Fruit fly (Drosophila melanogaster) whole organism, prepupa: ENCODE results near the gene CG14624.

ENCODE experiments used
- Blimp-1 ChIP-seq: fragments of 200-800 bp; sonication (Bioruptor generic); optimal IDR thresholded peaks from 3 replicates; lab custom pipeline; 2017; ENCODE audit warnings: missing biosample characterization, missing genetic modification characterization, mild to moderate bottlenecking, moderate library complexity, missing genetic modification reagents
- CG10631 ChIP-seq: fragments of 200-800 bp; sonication (Bioruptor generic); optimal IDR thresholded peaks from 2 replicates; lab custom pipeline; 2016; ENCODE audit warnings: missing biosample characterization, missing genetic modification characterization
- CG10669 ChIP-seq: fragments of 200-800 bp; sonication (Bioruptor generic); optimal IDR thresholded peaks from 3 replicates; lab custom pipeline; 2018; ENCODE audit warnings: missing biosample characterization, mild to moderate bottlenecking, missing genetic modification characterization, moderate library complexity
- CG11294 ChIP-seq: fragments of 200-800 bp; sonication (Bioruptor generic); IDR thresholded peaks from 2 replicates; pipeline ENCODE4 v1.3.6; 2022; ENCODE audit warnings: missing biosample characterization, missing genetic modification characterization
- CG11762 ChIP-seq: fragments of 200-800 bp; sonication (Bioruptor generic); optimal IDR thresholded peaks from 3 replicates; lab custom pipeline; 2016; ENCODE audit warnings: missing biosample characterization, missing genetic modification characterization; ENCODE audit not compliant: insufficient read depth
- CG11902 ChIP-seq: fragments of 200-800 bp; sonication (Bioruptor generic); optimal IDR thresholded peaks from 3 replicates; lab custom pipeline; 2016; ENCODE audit warnings: missing biosample characterization, missing genetic modification characterization
- CG15336 ChIP-seq: fragments of 200-800 bp; sonication (Bioruptor generic); IDR thresholded peaks from 2 replicates; pipeline ENCODE4 v1.3.6; 2022; ENCODE audit warnings: missing biosample characterization, missing genetic modification characterization
- CG16779 ChIP-seq: fragments of 200-800 bp; sonication (Bioruptor generic); optimal IDR thresholded peaks from 3 replicates; lab custom pipeline; 2017; ENCODE audit warnings: missing biosample characterization, mild to moderate bottlenecking, missing genetic modification characterization
- CG3032 ChIP-seq: fragments of 200-800 bp; optimal IDR thresholded peaks from 2 replicates; lab custom pipeline; 2019; ENCODE audit warnings: missing biosample characterization, mild to moderate bottlenecking, missing genetic modification characterization, moderate library complexity
- CG34406 ChIP-seq: fragments of 200-800 bp; sonication (Bioruptor generic); optimal IDR thresholded peaks from 3 replicates; lab custom pipeline; 2016; ENCODE audit warnings: missing biosample characterization, missing genetic modification characterization
- CG4318 ChIP-seq: fragments of 200-800 bp; sonication (Bioruptor generic); optimal IDR thresholded peaks from 3 replicates; lab custom pipeline; 2017; ENCODE audit warnings: missing biosample characterization, mild to moderate bottlenecking, missing genetic modification characterization
- CG6163 ChIP-seq: fragments of 200-800 bp; sonication (Bioruptor generic); IDR thresholded peaks from 3 replicates; pipeline ENCODE4 v1.3.6; 2022; ENCODE audit warnings: missing biosample characterization, missing genetic modification characterization
- CG6792 ChIP-seq: fragments of 200-800 bp; sonication (Bioruptor generic); optimal IDR thresholded peaks from 3 replicates; lab custom pipeline; 2016; ENCODE audit warnings: missing biosample characterization, missing genetic modification characterization
- CG6854 ChIP-seq: fragments of 200-800 bp; sonication (Bioruptor generic); optimal IDR thresholded peaks from 2 replicates; lab custom pipeline; 2017; ENCODE audit warnings: missing biosample characterization, mild to moderate bottlenecking, missing genetic modification characterization
- CG7368 ChIP-seq: fragments of 200-800 bp; sonication (Bioruptor generic); optimal IDR thresholded peaks from 3 replicates; lab custom pipeline; 2016; ENCODE audit warnings: missing biosample characterization, missing genetic modification characterization
- CG8119 ChIP-seq: fragments of 200-800 bp; sonication (Bioruptor generic); IDR thresholded peaks from 3 replicates; pipeline ENCODE4 v1.3.6; 2022; ENCODE audit warnings: missing biosample characterization, missing genetic modification characterization
- CG8319 ChIP-seq: fragments of 200-800 bp; sonication (Bioruptor generic); optimal IDR thresholded peaks from 3 replicates; lab custom pipeline; 2016; ENCODE audit warnings: missing biosample characterization, missing genetic modification characterization
- CG8632 ChIP-seq: fragments of 200-800 bp; sonication (Bioruptor generic); optimal IDR thresholded peaks from 3 replicates; lab custom pipeline; 2016; ENCODE audit warnings: missing biosample characterization, missing genetic modification characterization
- Eip75B ChIP-seq: fragments of 200-800 bp; sonication (Bioruptor generic); optimal IDR thresholded peaks from 3 replicates; lab custom pipeline; 2016; ENCODE audit warnings: missing biosample characterization, missing genetic modification characterization
- Eip78C ChIP-seq: fragments of 200-800 bp; sonication (Bioruptor generic); peaks from one replicate; lab custom pipeline; 2016; ENCODE audit warnings: missing biosample characterization, missing genetic modification characterization
- Eip93F ChIP-seq: fragments of 200-800 bp; sonication (Bioruptor generic); optimal IDR thresholded peaks from 2 replicates; lab custom pipeline; 2016; ENCODE audit warnings: missing biosample characterization, mild to moderate bottlenecking, missing genetic modification characterization
- Ets21C ChIP-seq: fragments of 200-800 bp; sonication (Bioruptor generic); optimal IDR thresholded peaks from 3 replicates; lab custom pipeline; 2016; ENCODE audit warnings: missing biosample characterization, missing genetic modification characterization
- Ets96B ChIP-seq: fragments of 200-800 bp; optimal IDR thresholded peaks from 2 replicates; lab custom pipeline; 2019; ENCODE audit warnings: missing biosample characterization, mild to moderate bottlenecking, missing genetic modification characterization, moderate library complexity
- Gug ChIP-seq: fragments of 200-800 bp; sonication (Bioruptor generic); IDR thresholded peaks from 2 replicates; pipeline ENCODE4 v1.3.6; 2022; ENCODE audit warnings: missing biosample characterization, missing genetic modification characterization
- Hr38 ChIP-seq: sonication (Bioruptor generic); optimal IDR thresholded peaks from 2 replicates; lab custom pipeline; 2016; ENCODE audit warnings: missing biosample characterization, missing genetic modification characterization
- Hr39 ChIP-seq: fragments of 200-800 bp; sonication (Bioruptor generic); optimal IDR thresholded peaks from 2 replicates; lab custom pipeline; 2016; ENCODE audit warnings: missing biosample characterization, missing genetic modification characterization
- Hr4 ChIP-seq: fragments of 200-800 bp; sonication (Bioruptor generic); optimal IDR thresholded peaks from 3 replicates; lab custom pipeline; 2016; ENCODE audit warnings: missing biosample characterization, missing genetic modification characterization
- Met ChIP-seq: fragments of 200-800 bp; sonication (Bioruptor generic); optimal IDR thresholded peaks from 3 replicates; lab custom pipeline; 2016; ENCODE audit warnings: missing biosample characterization, missing genetic modification characterization
- OdsH ChIP-seq: fragments of 200-800 bp; sonication (Bioruptor generic); optimal IDR thresholded peaks from 3 replicates; lab custom pipeline; 2016; ENCODE audit warnings: missing biosample characterization, missing genetic modification characterization
- Smox ChIP-seq: fragments of 200-800 bp; sonication (Bioruptor generic); optimal IDR thresholded peaks from 3 replicates; lab custom pipeline; 2016; ENCODE audit warnings: missing biosample characterization, missing genetic modification characterization
- Sox102F ChIP-seq: fragments of 200-800 bp; sonication (Bioruptor generic); optimal IDR thresholded peaks from 2 replicates; lab custom pipeline; 2016; ENCODE audit warnings: missing biosample characterization, mild to moderate bottlenecking, missing genetic modification characterization
- Sox14 ChIP-seq: fragments of 200-800 bp; sonication (Bioruptor generic); optimal IDR thresholded peaks from 3 replicates; lab custom pipeline; 2016; ENCODE audit warnings: missing biosample characterization, missing genetic modification characterization
- achi ChIP-seq: fragments of 200-800 bp; sonication (Bioruptor generic); optimal IDR thresholded peaks from 3 replicates; lab custom pipeline; 2016; ENCODE audit warnings: missing biosample characterization, missing genetic modification characterization
- acj6 ChIP-seq: fragments of 200-800 bp; sonication (Bioruptor generic); optimal IDR thresholded peaks from 3 replicates; lab custom pipeline; 2016; ENCODE audit warnings: missing biosample characterization, missing genetic modification characterization
- cyc ChIP-seq: fragments of 200-800 bp; sonication (Bioruptor generic); optimal IDR thresholded peaks from 3 replicates; lab custom pipeline; 2016; ENCODE audit warnings: missing biosample characterization, missing genetic modification characterization
- dac ChIP-seq: fragments of 200-800 bp; sonication (Bioruptor generic); optimal IDR thresholded peaks from 2 replicates; lab custom pipeline; 2017; ENCODE audit warnings: missing biosample characterization, mild to moderate bottlenecking, missing genetic modification characterization
- dsx ChIP-seq: fragments of 200-800 bp; optimal IDR thresholded peaks from 3 replicates; lab custom pipeline; 2019; ENCODE audit warnings: missing biosample characterization, mild to moderate bottlenecking, missing genetic modification characterization, moderate library complexity; ENCODE audit not compliant: poor library complexity, severe bottlenecking
- eg ChIP-seq: fragments of 200-800 bp; sonication (Bioruptor generic); IDR thresholded peaks from 3 replicates; pipeline ENCODE4 v1.3.6; 2022; ENCODE audit warnings: missing biosample characterization, missing genetic modification characterization
- esn ChIP-seq: fragments of 200-800 bp; sonication (Bioruptor generic); optimal IDR thresholded peaks from 2 replicates; lab custom pipeline; 2016; ENCODE audit warnings: missing biosample characterization, mild to moderate bottlenecking, missing genetic modification characterization, moderate library complexity
- fd59A ChIP-seq: fragments of 200-800 bp; sonication (Bioruptor generic); optimal IDR thresholded peaks from 2 replicates; lab custom pipeline; 2017; ENCODE audit warnings: missing biosample characterization, mild to moderate bottlenecking, missing genetic modification characterization, missing genetic modification reagents
- fd85E ChIP-seq: fragments of 200-800 bp; sonication (Bioruptor generic); optimal IDR thresholded peaks from 3 replicates; lab custom pipeline; 2016; ENCODE audit warnings: missing biosample characterization, missing genetic modification characterization
- fkh ChIP-seq: fragments of 200-800 bp; sonication (Bioruptor generic); optimal IDR thresholded peaks from 3 replicates; lab custom pipeline; 2017; ENCODE audit warnings: missing biosample characterization, mild to moderate bottlenecking, missing genetic modification characterization, moderate library complexity
- net ChIP-seq: fragments of 200-800 bp; sonication (Bioruptor generic); optimal IDR thresholded peaks from 3 replicates; lab custom pipeline; 2016; ENCODE audit warnings: missing biosample characterization, missing genetic modification characterization
- pdm3 ChIP-seq: fragments of 200-800 bp; sonication (Bioruptor generic); optimal IDR thresholded peaks from 3 replicates; lab custom pipeline; 2016; ENCODE audit warnings: missing biosample characterization, missing genetic modification characterization
- salr ChIP-seq, 2 experiments: fragments of 200-800 bp; sonication (Bioruptor generic); optimal IDR thresholded peaks; 3 replicates each; lab custom pipeline; 2016 to 2018; ENCODE audit warnings: missing biosample characterization in 2 of 2, missing genetic modification characterization in 2 of 2, mild to moderate bottlenecking in 1 of 2
- ss ChIP-seq, 2 experiments: fragments of 200-800 bp; sonication (Bioruptor generic); optimal IDR thresholded peaks; 2 replicates in 1 of 2; 3 replicates in 1 of 2; lab custom pipeline; 2017 to 2018; ENCODE audit warnings: mild to moderate bottlenecking in 2 of 2, missing biosample characterization in 2 of 2, missing genetic modification characterization in 2 of 2, moderate library complexity in 1 of 2
- svp ChIP-seq: fragments of 200-800 bp; sonication (Bioruptor generic); peaks from one replicate; lab custom pipeline; 2016; ENCODE audit warnings: missing biosample characterization, missing genetic modification characterization
- vri ChIP-seq: fragments of 200-800 bp; sonication (Bioruptor generic); optimal IDR thresholded peaks from 3 replicates; lab custom pipeline; 2016; ENCODE audit warnings: missing biosample characterization, mild to moderate bottlenecking, missing genetic modification characterization

The CG14624 gene

dm6 chrX:1233989-1234388, 27.5 kb downstream of the CG14624 start:
- TF ChIP-seq Hr39 (GFP tag; lab: Kevin White, UChicago) (no peak), Hr38 (no peak), Sox14 (peak; percentile 34), fd85E (GFP tag; lab: Kevin White, UChicago) (no peak), dsx (GFP tag; lab: Kevin White, UChicago) (peak; percentile 80), CG6163 (no peak), acj6 (no peak)

dm6 chrX:1234817-1235617, 28.5 kb downstream of the CG14624 start:
- TF ChIP-seq CG8632 (GFP tag; lab: Kevin White, UChicago) (peak; percentile 86), Ets96B (tag; lab: Kevin White, UChicago) (peak; percentile 81), CG10669 (GFP tag; lab: Kevin White, UChicago) (peak; percentile 87), CG7368 (GFP tag; lab: Kevin White, UChicago) (peak; percentile 66), CG16779 (peak; percentile 67), eg (GFP tag; lab: Robert Waterston, UW) (peak; percentile 83), CG11762 (GFP tag; lab: Kevin White, UChicago) (peak; percentile 49), CG10631 (GFP tag; lab: Kevin White, UChicago) (peak; percentile 84), Gug (GFP tag; lab: Robert Waterston, UW) (peak; percentile 74), pdm3 (GFP tag; lab: Kevin White, UChicago) (peak; percentile 84), ss (GFP tag; optimal IDR thresholded peaks at IDR 0.05; lab: Kevin White, UChicago) (peak; percentile 78 to 88), net (GFP tag; lab: Kevin White, UChicago) (peak; percentile 63), CG6792 (GFP tag; lab: Kevin White, UChicago) (peak; percentile 71), CG11902 (GFP tag; lab: Kevin White, UChicago) (peak; percentile 59), CG3032 (tag; lab: Kevin White, UChicago) (peak; percentile 83), fd59A (GFP tag; lab: Kevin White, UChicago) (peak; percentile 77), Blimp-1 (GFP tag; lab: Kevin White, UChicago) (peak; percentile 48), acj6 (peak; percentile 67), cyc (peak; percentile 79), CG8119 (peak; percentile 85), salr (GFP tag; optimal IDR thresholded peaks at IDR 0.05; lab: Kevin White, UChicago) (peak; percentile 60 to 84), fkh (GFP tag; lab: Kevin White, UChicago) (peak; percentile 31), Met (GFP tag; lab: Kevin White, UChicago) (peak; percentile 91), vri (peak; percentile 57), esn (GFP tag; lab: Kevin White, UChicago) (peak; percentile 90), Hr39 (GFP tag; lab: Kevin White, UChicago) (peak; percentile 86), Smox (peak; percentile 82), Eip93F (GFP tag; lab: Kevin White, UChicago) (no peak), CG11294 (peak; percentile 79; the same call in 1 of the 2 replicates), svp (GFP tag; lab: Kevin White, UChicago) (peak; percentile 94), CG15336 (peak; percentile 80), dac (GFP tag; lab: Kevin White, UChicago) (peak; percentile 77), Eip78C (GFP tag; lab: Kevin White, UChicago) (peak; percentile 93), Eip75B (GFP tag; lab: Kevin White, UChicago) (peak; percentile 86), CG4318 (GFP tag; lab: Kevin White, UChicago) (peak; percentile 75), Hr4 (GFP tag; lab: Kevin White, UChicago) (peak; percentile 86), CG6854 (GFP tag; lab: Kevin White, UChicago) (peak; percentile 77), OdsH (GFP tag; lab: Kevin White, UChicago) (peak; percentile 79), fd85E (GFP tag; lab: Kevin White, UChicago) (peak; percentile 29), Ets21C (GFP tag; lab: Kevin White, UChicago) (peak; percentile 78), CG8319 (GFP tag; lab: Kevin White, UChicago) (peak; percentile 49), CG34406 (GFP tag; lab: Kevin White, UChicago) (peak; percentile 81), Sox102F (peak; percentile 90), achi (peak; percentile 85)
